Worm (Caenorhabditis elegans): ENCODE measurements around the gene T22F3.7.

The T22F3.7 gene

DNA sequence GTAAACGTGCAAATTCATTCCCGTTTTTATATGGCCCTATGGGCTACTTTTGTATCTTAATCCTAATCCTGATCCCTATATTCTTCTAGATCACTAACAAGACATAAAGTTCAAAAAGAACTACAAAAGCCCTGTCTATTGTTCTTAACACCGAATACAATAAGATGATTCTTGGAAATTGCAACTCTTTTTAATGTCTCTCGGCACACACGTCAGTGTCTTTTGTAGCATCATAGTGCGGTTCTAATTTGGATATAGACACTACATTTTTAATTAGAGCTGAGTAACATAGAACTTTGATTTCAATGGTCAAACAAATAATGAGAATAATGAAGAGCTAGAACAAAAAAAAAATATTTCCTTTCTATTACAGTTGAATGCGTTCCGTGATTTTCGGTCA lies 39.4 kb upstream of the T22F3.7 start:
- TF ChIP-seq nhr-12 (tag; optimal IDR thresholded peaks at IDR 0.05) (no peak), nhr-11 (tag; optimal IDR thresholded peaks at IDR 0.05) (no peak), peb-1 (tag; optimal IDR thresholded peaks at IDR 0.05) (no peak), zag-1 (tag; optimal IDR thresholded peaks at IDR 0.05) (no peak), ama-1 (optimal IDR thresholded peaks at IDR 0.05) (no peak), ztf-4 (tag; optimal IDR thresholded peaks at IDR 0.05) (no peak), sma-3 (GFP tag; optimal IDR thresholded peaks at IDR 0.05) (no peak), ceh-16 (tag; optimal IDR thresholded peaks at IDR 0.05) (no peak), lsy-2 (tag; optimal IDR thresholded peaks at IDR 0.05) (no peak), fos-1 (tag; optimal IDR thresholded peaks at IDR 0.05) (no peak)

DNA sequence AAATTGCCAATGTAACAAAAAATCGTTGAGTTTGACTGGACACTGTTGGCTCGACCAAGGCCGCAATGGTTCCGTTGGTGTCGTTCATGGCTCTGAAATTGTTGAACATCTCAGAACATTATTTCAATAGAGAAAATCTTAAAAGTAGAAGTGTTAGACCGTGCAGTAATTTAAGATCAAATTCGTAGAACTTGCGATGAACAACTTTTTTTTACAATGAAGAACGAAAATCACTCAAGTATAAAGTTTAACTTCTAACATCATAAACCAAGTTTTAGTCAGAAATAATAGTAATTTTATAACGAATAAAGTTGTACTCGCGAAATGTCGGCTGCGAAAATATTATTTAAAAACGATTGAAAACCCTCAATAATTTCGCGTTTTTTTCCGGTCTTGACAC lies 36.6 kb upstream of the T22F3.7 start, which contains the start of gene srx-41:
TSS of gene srx-41 (minus strand) at position 101 of the 400 bp plus-strand sequence.
- TF ChIP-seq Y55F3AM.14 (GFP tag; optimal IDR thresholded peaks at IDR 0.05) (no peak), mdl-1 (tag; optimal IDR thresholded peaks at IDR 0.05) (no peak), elt-1 (tag; optimal IDR thresholded peaks at IDR 0.05) (no peak), mbf-1 (tag; optimal IDR thresholded peaks at IDR 0.05) (no peak), nhr-12 (tag; optimal IDR thresholded peaks at IDR 0.05) (no peak), unc-55 (GFP tag; optimal IDR thresholded peaks at IDR 0.05) (no peak), zag-1 (tag; optimal IDR thresholded peaks at IDR 0.05) (no peak), ama-1 (optimal IDR thresholded peaks at IDR 0.05) (no peak), gmeb-1 (tag; optimal IDR thresholded peaks at IDR 0.05) (no peak), lsy-2 (tag; optimal IDR thresholded peaks at IDR 0.05) (no peak), ztf-4 (tag; optimal IDR thresholded peaks at IDR 0.05) (no peak)

- TF ChIP-seq unc-55 (GFP tag; optimal IDR thresholded peaks at IDR 0.05) = no peak
- TF ChIP-seq lin-39 (tag; optimal IDR thresholded peaks at IDR 0.05) = no peak
- peak; percentile 18 for TF ChIP-seq gmeb-1 (tag; optimal IDR thresholded peaks at IDR 0.05)
- peak; percentile 50 for TF ChIP-seq sma-9 (GFP tag; optimal IDR thresholded peaks at IDR 0.05)
- no peak for TF ChIP-seq sma-9 (tag; optimal IDR thresholded peaks at IDR 0.05)
- TF ChIP-seq nhr-129 (tag; optimal IDR thresholded peaks at IDR 0.05) = peak; percentile 24
- no peak for TF ChIP-seq ztf-11 (tag; optimal IDR thresholded peaks at IDR 0.05)
- TF ChIP-seq lin-13 (GFP tag; optimal IDR thresholded peaks at IDR 0.05) = peak; percentile 12
- no peak for TF ChIP-seq ceh-82 (tag; optimal IDR thresholded peaks at IDR 0.05)
- TF ChIP-seq sma-3 (GFP tag; optimal IDR thresholded peaks at IDR 0.05) = peak; percentile 3
- peak; percentile 57 for TF ChIP-seq crh-2 (tag; optimal IDR thresholded peaks at IDR 0.05)
- no peak for TF ChIP-seq mdl-1 (tag; optimal IDR thresholded peaks at IDR 0.05)
- no peak for TF ChIP-seq zag-1 (tag; optimal IDR thresholded peaks at IDR 0.05)
- TF ChIP-seq peb-1 (tag; optimal IDR thresholded peaks at IDR 0.05) = no peak
- no peak for TF ChIP-seq unc-39 (tag; optimal IDR thresholded peaks at IDR 0.05)
- TF ChIP-seq lin-11 (tag; optimal IDR thresholded peaks at IDR 0.05) = no peak
- TF ChIP-seq aly-2 (tag; optimal IDR thresholded peaks at IDR 0.05) = no peak
- no peak for TF ChIP-seq elt-1 (tag; optimal IDR thresholded peaks at IDR 0.05)
- no peak for TF ChIP-seq sem-4 (tag; optimal IDR thresholded peaks at IDR 0.05)
- TF ChIP-seq fos-1 (tag; optimal IDR thresholded peaks at IDR 0.05) = peak; percentile 75
- TF ChIP-seq ama-1 (optimal IDR thresholded peaks at IDR 0.05) = peak; percentile 22
- TF ChIP-seq nhr-21 (tag; optimal IDR thresholded peaks at IDR 0.05) = peak; percentile 4
- no peak for TF ChIP-seq nhr-23 (tag; optimal IDR thresholded peaks at IDR 0.05)
- no peak for TF ChIP-seq snpc-4 (tag; optimal IDR thresholded peaks at IDR 0.05)
- no peak for TF ChIP-seq unc-62 (GFP tag; optimal IDR thresholded peaks at IDR 0.05)
- peak; percentile 19 for TF ChIP-seq skn-1 (tag; optimal IDR thresholded peaks at IDR 0.05)
- TF ChIP-seq ztf-4 (tag; optimal IDR thresholded peaks at IDR 0.05) = no peak
- TF ChIP-seq R02D3.7 (tag; optimal IDR thresholded peaks at IDR 0.05) = no peak
- no peak for TF ChIP-seq blmp-1 (tag; optimal IDR thresholded peaks at IDR 0.05; ENCODE audit: insufficient read depth)
- TF ChIP-seq F13H6.1 (tag; optimal IDR thresholded peaks at IDR 0.05) = peak; percentile 42
- no peak for TF ChIP-seq ceh-16 (tag; optimal IDR thresholded peaks at IDR 0.05)
Measured at ce11 chrV:3634293-3635016, 34.0 kb upstream of the T22F3.7 start.

- TF ChIP-seq ztf-1 (GFP tag; conservative IDR thresholded peaks at IDR 0.05) = no peak
- no peak for TF ChIP-seq F13H6.1 (tag; optimal IDR thresholded peaks at IDR 0.05)
- TF ChIP-seq Y55F3AM.14 (GFP tag; optimal IDR thresholded peaks at IDR 0.05) = no peak
- TF ChIP-seq blmp-1 (tag; optimal IDR thresholded peaks at IDR 0.05; ENCODE audit: insufficient read depth) = no peak
Measured at ce11 chrV:3633041-3633440, 32.6 kb upstream of the T22F3.7 start, which contains the start of gene F59B1.2. F59B1.2 (plus strand) TSS chrV:3633341.
